Fruit fly (Drosophila melanogaster) whole organism, pupa: ENCODE data around the gene CG1288.

ENCODE experiments used
- CG10348 ChIP-seq: fragments of 200-800 bp; sonication (Bioruptor generic); IDR thresholded peaks from 2 replicates; pipeline ENCODE4 v1.3.6; 2022; ENCODE audit warnings: missing biosample characterization, missing genetic modification characterization
- CG12605 ChIP-seq: fragments of 200-800 bp; sonication (Bioruptor generic); IDR thresholded peaks from 2 replicates; pipeline ENCODE4 v1.3.6; 2022; ENCODE audit warnings: missing biosample characterization, missing genetic modification characterization
- CG14655 ChIP-seq: fragments of 200-800 bp; sonication (Bioruptor generic); optimal IDR thresholded peaks from 3 replicates; lab custom pipeline; 2017; ENCODE audit warnings: mild to moderate bottlenecking, missing biosample characterization, missing genetic modification reagents, missing genetic modification characterization
- CG17806 ChIP-seq: fragments of 200-800 bp; sonication (Bioruptor generic); optimal IDR thresholded peaks from 2 replicates; lab custom pipeline; 2018; ENCODE audit warnings: missing biosample characterization, mild to moderate bottlenecking, missing genetic modification characterization, moderate library complexity
- CG32121 ChIP-seq: fragments of 200-800 bp; sonication (Bioruptor generic); IDR thresholded peaks from 2 replicates; pipeline ENCODE4 v1.3.6; 2022; ENCODE audit warnings: missing biosample characterization, missing genetic modification characterization
- CG4496 ChIP-seq: fragments of 200-800 bp; sonication (Bioruptor generic); IDR thresholded peaks from 3 replicates; pipeline ENCODE4 v1.3.6; 2022; ENCODE audit warnings: missing biosample characterization, missing genetic modification characterization
- CG8159 ChIP-seq: fragments of 200-800 bp; sonication (Bioruptor generic); optimal IDR thresholded peaks from 3 replicates; lab custom pipeline; 2018; ENCODE audit warnings: missing biosample characterization, mild to moderate bottlenecking, missing genetic modification characterization, moderate library complexity
- CG8301 ChIP-seq: fragments of 200-800 bp; sonication (Bioruptor generic); optimal IDR thresholded peaks from 2 replicates; lab custom pipeline; 2018; ENCODE audit warnings: missing biosample characterization, mild to moderate bottlenecking, missing genetic modification characterization
- D1 ChIP-seq: fragments of 200-800 bp; sonication (Bioruptor generic); optimal IDR thresholded peaks from 2 replicates; lab custom pipeline; 2018; ENCODE audit warnings: missing biosample characterization, mild to moderate bottlenecking, missing genetic modification characterization, moderate library complexity
- EcR ChIP-seq: fragments of 200-800 bp; sonication (Bioruptor generic); optimal IDR thresholded peaks from 3 replicates; lab custom pipeline; 2019; ENCODE audit warnings: missing biosample characterization, missing genetic modification characterization, mild to moderate bottlenecking, moderate library complexity, missing genetic modification reagents
- Pif1A ChIP-seq: fragments of 200-800 bp; sonication (Bioruptor generic); optimal IDR thresholded peaks from 3 replicates; lab custom pipeline; 2016; ENCODE audit warnings: missing biosample characterization, missing genetic modification characterization
- Snoo ChIP-seq: fragments of 200-800 bp; sonication (Bioruptor generic); optimal IDR thresholded peaks from 3 replicates; lab custom pipeline; 2017; ENCODE audit warnings: missing biosample characterization, mild to moderate bottlenecking, missing genetic modification characterization, inconsistent platforms
- gl ChIP-seq: fragments of 200-800 bp; sonication (Bioruptor generic); optimal IDR thresholded peaks from 2 replicates; lab custom pipeline; 2018; ENCODE audit warnings: missing biosample characterization, mild to moderate bottlenecking, missing genetic modification characterization
- rn ChIP-seq: fragments of 200-800 bp; sonication (Bioruptor generic); IDR thresholded peaks from 2 replicates; pipeline ENCODE4 v1.3.6; 2022; ENCODE audit warnings: missing biosample characterization, missing genetic modification characterization

- TF ChIP-seq gl (tag; lab: Kevin White, UChicago) (no peak), CG12605 (GFP tag; lab: Robert Waterston, UW) (no peak), D1 (tag; lab: Kevin White, UChicago) (no peak), CG4496 (GFP tag; lab: Robert Waterston, UW) (no peak), EcR (GFP tag; lab: Kevin White, UChicago) (no peak), CG8301 (no peak), Snoo (no peak), CG14655 (GFP tag; lab: Kevin White, UChicago) (no peak), rn (no peak), CG17806 (tag; lab: Kevin White, UChicago) (no peak), CG32121 (no peak), Pif1A (no peak), CG10348 (GFP tag; lab: Robert Waterston, UW) (no peak), CG8159 (tag; lab: Kevin White, UChicago) (no peak)
These were observed 20.2 kb downstream of the CG1288 start for dm6 chr3R:7187989-7188388.
